Fruit fly (Drosophila melanogaster): ENCODE measurements around the gene CG8534.

The CG8534 gene

dm6 chr3R:9774147-9774546 is 38.4 kb upstream of the CG8534 start, which contains the start of gene Whamy (continued):
- no peak for TF ChIP-seq kni (GFP tag; optimal IDR thresholded peaks at IDR 0.05)
- no peak for TF ChIP-seq hb (GFP tag; IDR thresholded peaks at IDR 0.05; ENCODE audit: partially characterized antibody)
- peak; percentile 36 for TF ChIP-seq CG18599 (GFP tag; optimal IDR thresholded peaks at IDR 0.05)
- TF ChIP-seq CG13775 (GFP tag; optimal IDR thresholded peaks at IDR 0.05), result no peak
- no peak for TF ChIP-seq CG8765 (GFP tag; IDR thresholded peaks at IDR 0.05)
- TF ChIP-seq CG15479 (GFP tag; optimal IDR thresholded peaks at IDR 0.05), result no peak
- no peak for TF ChIP-seq TFAM (GFP tag; optimal IDR thresholded peaks at IDR 0.05)
- no peak for TF ChIP-seq CG2712 (tag; optimal IDR thresholded peaks at IDR 0.05)
- TF ChIP-seq NfI (GFP tag; optimal IDR thresholded peaks at IDR 0.05), result no peak
- no peak for TF ChIP-seq vfl (GFP tag; optimal IDR thresholded peaks at IDR 0.05)
- no peak for TF ChIP-seq Sin3A (optimal IDR thresholded peaks at IDR 0.05)
- TF ChIP-seq psq (GFP tag; optimal IDR thresholded peaks at IDR 0.05), result no peak
- peak; percentile 76 for TF ChIP-seq CG34376 (GFP tag; optimal IDR thresholded peaks at IDR 0.05)
- TF ChIP-seq CG14441 (GFP tag; IDR thresholded peaks at IDR 0.05), result no peak
- no peak for TF ChIP-seq Hr78 (GFP tag; optimal IDR thresholded peaks at IDR 0.05)
- TF ChIP-seq Six4 (GFP tag; optimal IDR thresholded peaks at IDR 0.05), result no peak
- peak; percentile 66 for TF ChIP-seq lab (GFP tag; optimal IDR thresholded peaks at IDR 0.05)
- TF ChIP-seq ci (GFP tag; IDR thresholded peaks at IDR 0.05), result no peak
- TF ChIP-seq CG13424 (tag; optimal IDR thresholded peaks at IDR 0.05), result no peak
- peak; percentile 25 for TF ChIP-seq Vsx1 (GFP tag; optimal IDR thresholded peaks at IDR 0.05)
- no peak for TF ChIP-seq CG17912 (GFP tag; optimal IDR thresholded peaks at IDR 0.05)
- TF ChIP-seq CG11696 (GFP tag; IDR thresholded peaks at IDR 0.05), result no peak
- no peak for TF ChIP-seq Lim3 (GFP tag; IDR thresholded peaks at IDR 0.05)
- no peak for TF ChIP-seq CG7928 (GFP tag; optimal IDR thresholded peaks at IDR 0.05)
- no peak for TF ChIP-seq CG8359 (GFP tag; optimal IDR thresholded peaks at IDR 0.05; ENCODE audit: borderline replicate concordance)
- no peak for TF ChIP-seq CG16815 (GFP tag; optimal IDR thresholded peaks at IDR 0.05)
- no peak for TF ChIP-seq lbe (GFP tag; optimal IDR thresholded peaks at IDR 0.05)
- TF ChIP-seq dysf (GFP tag; IDR thresholded peaks at IDR 0.05), result no peak
- TF ChIP-seq CG5953 (GFP tag; IDR thresholded peaks at IDR 0.05), result no peak
- TF ChIP-seq Stat92E (GFP tag; optimal IDR thresholded peaks at IDR 0.05), result no peak
- TF ChIP-seq wek (GFP tag; optimal IDR thresholded peaks at IDR 0.05), result no peak
- no peak for TF ChIP-seq CG6683 (GFP tag; optimal IDR thresholded peaks at IDR 0.05)
- TF ChIP-seq zfh2 (GFP tag; optimal IDR thresholded peaks at IDR 0.05), result no peak
- no peak for TF ChIP-seq CG33557 (GFP tag; optimal IDR thresholded peaks at IDR 0.05)
- TF ChIP-seq CG15514 (GFP tag; optimal IDR thresholded peaks at IDR 0.05), result no peak
- no peak for TF ChIP-seq usp (GFP tag; optimal IDR thresholded peaks at IDR 0.05)
- no peak for TF ChIP-seq twi (tag; optimal IDR thresholded peaks at IDR 0.05)
- TF ChIP-seq grn (GFP tag; optimal IDR thresholded peaks at IDR 0.05), result peak; percentile 62
- peak; percentile 5 for TF ChIP-seq CG13296 (GFP tag; optimal IDR thresholded peaks at IDR 0.05)
- TF ChIP-seq gce (GFP tag; IDR thresholded peaks at IDR 0.05), result no peak
- no peak for TF ChIP-seq slou (GFP tag; optimal IDR thresholded peaks at IDR 0.05)
- TF ChIP-seq tap (tag; optimal IDR thresholded peaks at IDR 0.05), result no peak
- TF ChIP-seq CG1603 (tag; optimal IDR thresholded peaks at IDR 0.05), result no peak
- no peak for TF ChIP-seq CG1024 (GFP tag; IDR thresholded peaks at IDR 0.05)
- no peak for TF ChIP-seq CG3281 (GFP tag; optimal IDR thresholded peaks at IDR 0.05)
- TF ChIP-seq CG17385 (GFP tag; optimal IDR thresholded peaks at IDR 0.05), result no peak
- no peak for TF ChIP-seq sens (GFP tag)
- TF ChIP-seq CG10366 (GFP tag; IDR thresholded peaks at IDR 0.05), result no peak
- no peak for TF ChIP-seq sd (tag; optimal IDR thresholded peaks at IDR 0.05)
- TF ChIP-seq CG3847 (GFP tag; IDR thresholded peaks at IDR 0.05), result no peak
- no peak for TF ChIP-seq scrt (GFP tag; optimal IDR thresholded peaks at IDR 0.05)

All from whole organism, embryonic.